Fruit fly (Drosophila melanogaster) whole organism, embryonic: Measurements from ENCODE around the gene CG5254.

Source experiments
- Bteb2 ChIP-seq: fragments of 200-800 bp; sonication (Bioruptor generic); optimal IDR thresholded peaks from 2 replicates; lab custom pipeline; 2016; ENCODE audit warnings: missing biosample characterization, missing genetic modification characterization
- CG12299 ChIP-seq: fragments of 200-800 bp; sonication (Bioruptor generic); optimal IDR thresholded peaks from 2 replicates; lab custom pipeline; 2018; ENCODE audit warnings: missing biosample characterization, mild to moderate bottlenecking, missing genetic modification characterization
- CG12769 ChIP-seq: fragments of 200-800 bp; sonication (Bioruptor generic); optimal IDR thresholded peaks from 2 replicates; lab custom pipeline; 2019; ENCODE audit warnings: missing biosample characterization, mild to moderate bottlenecking, missing genetic modification characterization, moderate library complexity
- CG14050 ChIP-seq: fragments of 200-800 bp; sonication (Bioruptor generic); IDR thresholded peaks from 3 replicates; pipeline ENCODE4 v1.3.6; 2022; ENCODE audit warnings: missing biosample characterization, missing genetic modification characterization
- CG17186 ChIP-seq: fragments of 200-800 bp; sonication (Bioruptor generic); optimal IDR thresholded peaks from 3 replicates; lab custom pipeline; 2017; ENCODE audit warnings: missing biosample characterization, missing genetic modification reagents, missing genetic modification characterization
- CG17612 ChIP-seq: fragments of 200-800 bp; sonication (Bioruptor generic); IDR thresholded peaks from 2 replicates; pipeline ENCODE4 v1.3.6; 2022; ENCODE audit warnings: missing biosample characterization, missing genetic modification characterization
- CG18262 ChIP-seq: fragments of 200-800 bp; optimal IDR thresholded peaks from 3 replicates; lab custom pipeline; 2019; ENCODE audit warnings: missing biosample characterization, mild to moderate bottlenecking, missing genetic modification characterization, moderate library complexity
- CG2202 ChIP-seq: fragments of 200-800 bp; sonication (Bioruptor generic); optimal IDR thresholded peaks from 2 replicates; lab custom pipeline; 2018; ENCODE audit warnings: missing biosample characterization, mild to moderate bottlenecking, missing genetic modification characterization
- CG32772 ChIP-seq: fragments of 200-800 bp; sonication (Bioruptor generic); IDR thresholded peaks from 2 replicates; pipeline ENCODE4 v1.3.6; 2022; ENCODE audit warnings: missing biosample characterization, missing genetic modification characterization
- CG33557 ChIP-seq: fragments of 200-800 bp; sonication (Bioruptor generic); optimal IDR thresholded peaks from 2 replicates; lab custom pipeline; 2019; ENCODE audit warnings: missing biosample characterization, mild to moderate bottlenecking, missing genetic modification characterization, moderate library complexity
- CG3407 ChIP-seq: fragments of 200-800 bp; sonication (Bioruptor generic); optimal IDR thresholded peaks from 2 replicates; lab custom pipeline; 2018; ENCODE audit warnings: missing biosample characterization, mild to moderate bottlenecking, missing genetic modification characterization
- CG34422 ChIP-seq: fragments of 200-800 bp; sonication (Bioruptor generic); IDR thresholded peaks from 3 replicates; pipeline ENCODE4 v1.3.6; 2022; ENCODE audit warnings: missing biosample characterization, missing genetic modification characterization
- CG4360 ChIP-seq: fragments of 200-800 bp; sonication (Bioruptor generic); IDR thresholded peaks from 2 replicates; pipeline ENCODE4 v1.3.6; 2022; ENCODE audit warnings: missing biosample characterization, missing genetic modification characterization
- CG4404 ChIP-seq: fragments of 200-800 bp; sonication (Bioruptor generic); IDR thresholded peaks from 2 replicates; pipeline ENCODE4 v1.3.6; 2022; ENCODE audit warnings: missing biosample characterization, missing genetic modification characterization
- CG4820 ChIP-seq: fragments of 200-800 bp; sonication (Bioruptor generic); optimal IDR thresholded peaks from 3 replicates; lab custom pipeline; 2016; ENCODE audit warnings: missing biosample characterization, missing genetic modification characterization
- CG5180 ChIP-seq: fragments of 200-800 bp; sonication (Bioruptor generic); optimal IDR thresholded peaks from 3 replicates; lab custom pipeline; 2017; ENCODE audit warnings: missing biosample characterization, missing genetic modification characterization, mild to moderate bottlenecking, moderate library complexity, missing genetic modification reagents
- CG6175 ChIP-seq: fragments of 200-800 bp; sonication (Bioruptor generic); IDR thresholded peaks from 3 replicates; pipeline ENCODE4 v1.3.6; 2022; ENCODE audit warnings: missing biosample characterization, missing genetic modification characterization
- CG6683 ChIP-seq: fragments of 200-800 bp; sonication (Bioruptor generic); optimal IDR thresholded peaks from 2 replicates; lab custom pipeline; 2017; ENCODE audit warnings: missing biosample characterization, mild to moderate bottlenecking, missing genetic modification characterization, missing genetic modification reagents
- CG7357 ChIP-seq: fragments of 200-800 bp; sonication (Bioruptor generic); IDR thresholded peaks from 3 replicates; pipeline ENCODE4 v1.3.6; 2022; ENCODE audit warnings: missing biosample characterization, missing genetic modification characterization
- CG7745 ChIP-seq: fragments of 200-800 bp; sonication (Bioruptor generic); optimal IDR thresholded peaks from 2 replicates; lab custom pipeline; 2018; ENCODE audit warnings: missing biosample characterization, mild to moderate bottlenecking, missing genetic modification characterization, moderate library complexity
- CG7928 ChIP-seq: fragments of 200-800 bp; sonication (Bioruptor generic); optimal IDR thresholded peaks from 2 replicates; lab custom pipeline; 2017; ENCODE audit warnings: missing biosample characterization, mild to moderate bottlenecking, missing genetic modification characterization
- CG8388 ChIP-seq: fragments of 200-800 bp; sonication (Bioruptor generic); optimal IDR thresholded peaks from 2 replicates; lab custom pipeline; 2019; ENCODE audit warnings: missing biosample characterization, mild to moderate bottlenecking, missing genetic modification characterization, moderate library complexity
- CG8765 ChIP-seq: fragments of 200-800 bp; sonication (Bioruptor generic); IDR thresholded peaks from 2 replicates; pipeline ENCODE4 v1.3.6; 2022; ENCODE audit warnings: missing biosample characterization, missing genetic modification characterization
- Camta ChIP-seq: fragments of 200-800 bp; sonication (Bioruptor generic); optimal IDR thresholded peaks from 2 replicates; lab custom pipeline; 2016; ENCODE audit warnings: missing biosample characterization, missing genetic modification characterization
- D19A ChIP-seq: fragments of 200-800 bp; optimal IDR thresholded peaks from 3 replicates; lab custom pipeline; 2019; ENCODE audit warnings: missing biosample characterization, mild to moderate bottlenecking, missing genetic modification characterization, moderate library complexity
- Dip3 ChIP-seq: fragments of 200-800 bp; sonication (Bioruptor generic); optimal IDR thresholded peaks from 3 replicates; lab custom pipeline; 2016; ENCODE audit warnings: missing biosample characterization, missing genetic modification characterization
- Drgx ChIP-seq: fragments of 200-800 bp; sonication (Bioruptor generic); IDR thresholded peaks from 2 replicates; pipeline ENCODE4 v1.3.6; 2022; ENCODE audit warnings: missing biosample characterization, missing genetic modification characterization
- H15 ChIP-seq: fragments of 200-800 bp; sonication (Bioruptor generic); IDR thresholded peaks from 3 replicates; pipeline ENCODE4 v1.3.6; 2022; ENCODE audit warnings: missing biosample characterization, missing genetic modification characterization
- Hand ChIP-seq: fragments of 200-800 bp; sonication (Bioruptor generic); optimal IDR thresholded peaks from 2 replicates; lab custom pipeline; 2017; ENCODE audit warnings: mild to moderate bottlenecking, missing biosample characterization, missing genetic modification reagents, missing genetic modification characterization
- HmgZ ChIP-seq: fragments of 200-800 bp; sonication (Bioruptor generic); optimal IDR thresholded peaks from 2 replicates; lab custom pipeline; 2018; ENCODE audit warnings: missing biosample characterization, mild to moderate bottlenecking, missing genetic modification characterization
- Hr39 ChIP-seq: fragments of >200 bp; optimal IDR thresholded peaks from 2 replicates; lab custom pipeline; 2017
- TFAM ChIP-seq: fragments of 200-800 bp; sonication (Bioruptor generic); optimal IDR thresholded peaks from 2 replicates; lab custom pipeline; 2017; ENCODE audit warnings: missing biosample characterization, missing genetic modification characterization, inconsistent platforms
- Taf1 ChIP-seq: fragments of 200-800 bp; sonication (Bioruptor generic); IDR thresholded peaks from 2 replicates; pipeline ENCODE4 v1.3.6; 2022; ENCODE audit warnings: missing biosample characterization, missing genetic modification characterization
- ara ChIP-seq: fragments of 200-800 bp; sonication (Bioruptor generic); IDR thresholded peaks from 2 replicates; pipeline ENCODE4 v1.3.6; 2022; ENCODE audit warnings: missing biosample characterization, missing genetic modification characterization
- cato ChIP-seq: fragments of 200-800 bp; sonication (Bioruptor generic); optimal IDR thresholded peaks from 2 replicates; lab custom pipeline; 2016; ENCODE audit warnings: missing biosample characterization, missing genetic modification characterization, borderline replicate concordance
- chinmo ChIP-seq: fragments of 200-800 bp; sonication (Bioruptor generic); IDR thresholded peaks from 4 replicates; pipeline ENCODE4 v1.3.6; 2022; ENCODE audit warnings: missing biosample characterization, missing genetic modification characterization; ENCODE audit not compliant: partially characterized antibody
- corto ChIP-seq: fragments of 200-800 bp; sonication (Bioruptor generic); optimal IDR thresholded peaks from 2 replicates; lab custom pipeline; 2016; ENCODE audit warnings: missing biosample characterization, mild to moderate bottlenecking, missing genetic modification characterization, moderate library complexity
- cwo ChIP-seq: fragments of 200-800 bp; sonication (Bioruptor generic); optimal IDR thresholded peaks from 3 replicates; lab custom pipeline; 2017; ENCODE audit warnings: missing biosample characterization, missing genetic modification characterization, mild to moderate bottlenecking, moderate library complexity, missing genetic modification reagents
- fd102C ChIP-seq: fragments of 200-800 bp; sonication (Bioruptor generic); optimal IDR thresholded peaks from 2 replicates; lab custom pipeline; 2018; ENCODE audit warnings: missing biosample characterization, mild to moderate bottlenecking, missing genetic modification characterization, moderate library complexity
- fd3F ChIP-seq: fragments of 200-800 bp; sonication (Bioruptor generic); optimal IDR thresholded peaks from 2 replicates; lab custom pipeline; 2018; ENCODE audit warnings: missing biosample characterization, mild to moderate bottlenecking, missing genetic modification characterization, moderate library complexity
- ind ChIP-seq: fragments of 200-800 bp; sonication (Bioruptor generic); optimal IDR thresholded peaks from 3 replicates; lab custom pipeline; 2016; ENCODE audit warnings: missing biosample characterization, missing genetic modification characterization
- lola ChIP-seq, 3 experiments: fragments of >200 bp in 2 of 3; fragments of 200-800 bp in 1 of 3; sonication (Bioruptor generic) in 1 of 3; optimal IDR thresholded peaks; 2 replicates each; lab custom pipeline; 2017 to 2019; ENCODE audit warnings: missing biosample characterization in 3 of 3, missing genetic modification characterization in 3 of 3, mild to moderate bottlenecking in 1 of 3, moderate library complexity in 1 of 3
- sens ChIP-seq: fragments of 200-800 bp; sonication (Bioruptor generic); peaks from one replicate; lab custom pipeline; 2016; ENCODE audit warnings: missing biosample characterization, missing genetic modification characterization
- shn ChIP-seq: fragments of 200-800 bp; sonication (Bioruptor generic); optimal IDR thresholded peaks from 3 replicates; lab custom pipeline; 2016; ENCODE audit warnings: missing biosample characterization, missing genetic modification characterization
- sim ChIP-seq: fragments of 200-800 bp; sonication (Bioruptor generic); IDR thresholded peaks from 2 replicates; pipeline ENCODE4 v1.3.6; 2022; ENCODE audit warnings: missing biosample characterization, missing genetic modification characterization
- sima ChIP-seq: fragments of 200-800 bp; sonication (Bioruptor generic); optimal IDR thresholded peaks from 2 replicates; lab custom pipeline; 2016; ENCODE audit warnings: missing biosample characterization, missing genetic modification characterization
- sr ChIP-seq: fragments of 200-800 bp; sonication (Bioruptor generic); IDR thresholded peaks from 3 replicates; pipeline ENCODE4 v1.3.6; 2022; ENCODE audit warnings: missing biosample characterization, missing genetic modification characterization
- tll ChIP-seq, 2 experiments: fragments of 200-800 bp in 1 of 2; fragments of >200 bp in 1 of 2; sonication (Bioruptor generic) in 1 of 2; optimal IDR thresholded peaks; 2 replicates each; lab custom pipeline; 2017 to 2019; ENCODE audit warnings: missing biosample characterization in 2 of 2, missing genetic modification characterization in 2 of 2, mild to moderate bottlenecking in 1 of 2, moderate library complexity in 1 of 2
- unc-4 ChIP-seq: fragments of 200-800 bp; sonication (Bioruptor generic); IDR thresholded peaks from 2 replicates; pipeline ENCODE4 v1.3.6; 2022; ENCODE audit warnings: missing biosample characterization, missing genetic modification characterization; ENCODE audit not compliant: partially characterized antibody
- zen2 ChIP-seq: fragments of 200-800 bp; sonication (Bioruptor generic); IDR thresholded peaks from 3 replicates; pipeline ENCODE4 v1.3.6; 2022; ENCODE audit warnings: missing biosample characterization, missing genetic modification characterization; ENCODE audit not compliant: partially characterized antibody

The CG5254 gene

dm6 chrX:765039-765508 lies 14.9 kb downstream of the CG5254 start, which contains the start of gene RpL22 (continued):
- peak; percentile 62 for TF ChIP-seq CG17612 (GFP tag; lab: Robert Waterston, UW)
- peak; percentile 69 for TF ChIP-seq fd3F (GFP tag; lab: Kevin White, UChicago)
- TF ChIP-seq CG6175, result peak; percentile 78
- peak; percentile 78 for TF ChIP-seq sima (GFP tag; lab: Kevin White, UChicago)
- TF ChIP-seq CG4404 (GFP tag; lab: Robert Waterston, UW), result peak; percentile 66
- no peak for TF ChIP-seq zen2 (GFP tag; lab: Robert Waterston, UW)
- TF ChIP-seq D19A (tag; lab: Kevin White, UChicago), result peak; percentile 71
- peak; percentile 63 for TF ChIP-seq Drgx (GFP tag; lab: Robert Waterston, UW)
- TF ChIP-seq fd102C, result peak; percentile 82
- TF ChIP-seq lola (GFP tag; optimal IDR thresholded peaks at IDR 0.05; lab: Kevin White, UChicago), result peak in 1 of 3 experiments; percentile 59
- peak; percentile 59; the same call in 2 of the 3 replicates for TF ChIP-seq CG7357 (GFP tag; lab: Robert Waterston, UW)
- peak in 1 of 2 experiments; percentile 3 for TF ChIP-seq tll (GFP tag; optimal IDR thresholded peaks at IDR 0.05; lab: Kevin White, UChicago)
- TF ChIP-seq cwo, result peak; percentile 79
- TF ChIP-seq CG12769 (tag; lab: Kevin White, UChicago), result peak; percentile 91
- peak; percentile 98 for TF ChIP-seq CG17186 (GFP tag; lab: Kevin White, UChicago)
- TF ChIP-seq cato (GFP tag; lab: Kevin White, UChicago), result peak; percentile 80
- peak; percentile 88 for TF ChIP-seq sr (GFP tag; lab: Robert Waterston, UW)
- 0 out of 4 replicates have a peak, but pooled peaks have one; percentile 9 for TF ChIP-seq chinmo (GFP tag; lab: Robert Waterston, UW)
- peak; percentile 81 for TF ChIP-seq TFAM (GFP tag; lab: Kevin White, UChicago)
- TF ChIP-seq CG8388 (GFP tag; lab: Kevin White, UChicago), result peak; percentile 69
- peak; percentile 91 for TF ChIP-seq Camta (GFP tag; lab: Kevin White, UChicago)
- TF ChIP-seq ara (GFP tag; lab: Robert Waterston, UW), result peak; percentile 75
- peak; percentile 38; the same call in 1 of the 2 replicates for TF ChIP-seq CG4360 (GFP tag; lab: Robert Waterston, UW)
- TF ChIP-seq Dip3, result peak; percentile 87
- TF ChIP-seq corto (GFP tag; lab: Kevin White, UChicago), result no peak
- TF ChIP-seq CG12299 (tag; lab: Kevin White, UChicago), result peak; percentile 81
- TF ChIP-seq CG14050 (GFP tag; lab: Robert Waterston, UW), result peak; percentile 77
- peak; percentile 77 for TF ChIP-seq sim (GFP tag; lab: Robert Waterston, UW)
- peak; percentile 65 for TF ChIP-seq CG18262
- peak; percentile 67 for TF ChIP-seq CG33557 (GFP tag; lab: Kevin White, UChicago)
- TF ChIP-seq CG32772 (GFP tag; lab: Robert Waterston, UW), result peak; percentile 69
- peak; percentile 71 for TF ChIP-seq ind (GFP tag; lab: Kevin White, UChicago)
- peak; percentile 87 for TF ChIP-seq Bteb2 (GFP tag; lab: Kevin White, UChicago)
- no peak for TF ChIP-seq CG7745
- TF ChIP-seq CG4820 (GFP tag; lab: Kevin White, UChicago), result peak; percentile 72
- peak; percentile 76 for TF ChIP-seq CG2202 (tag; lab: Kevin White, UChicago)
- TF ChIP-seq CG6683 (GFP tag; lab: Kevin White, UChicago), result peak; percentile 86
- peak; percentile 98 for TF ChIP-seq sens (GFP tag; lab: Kevin White, UChicago)
- peak; percentile 84 for TF ChIP-seq H15 (GFP tag; lab: Robert Waterston, UW)
- peak; percentile 85 for TF ChIP-seq CG3407 (GFP tag; lab: Kevin White, UChicago)
- TF ChIP-seq Taf1, result peak; percentile 46; the same call in 1 of the 2 replicates
- TF ChIP-seq CG5180 (GFP tag; lab: Kevin White, UChicago), result peak; percentile 68
- peak; percentile 94 for TF ChIP-seq shn (GFP tag; lab: Kevin White, UChicago)
- TF ChIP-seq HmgZ (tag; lab: Kevin White, UChicago), result peak; percentile 94
- TF ChIP-seq Hand (GFP tag; lab: Kevin White, UChicago), result peak; percentile 71
- peak; percentile 87 for TF ChIP-seq CG7928 (GFP tag; lab: Kevin White, UChicago)
- peak; percentile 52; the same call in 1 of the 2 replicates for TF ChIP-seq unc-4 (GFP tag; lab: Robert Waterston, UW)
- TF ChIP-seq Hr39 (lab: Kevin White, UChicago), result no peak
- TF ChIP-seq CG34422 (GFP tag; lab: Robert Waterston, UW), result peak; percentile 83
- TF ChIP-seq CG8765 (GFP tag; lab: Robert Waterston, UW), result peak; percentile 47; the same call in 1 of the 2 replicates
